Fruit fly (Drosophila melanogaster): ENCODE measurements around the gene Atg4a.
A peak's percentile ranks its signal among the peaks of the same experiment; 100 is the strongest.

The Atg4a gene

dm6 chr2L:1128932-1129887 is 48.5 kb downstream of the Atg4a start, which contains the start of the genes Pino and TBC1D23 (continued):
- TF ChIP-seq CG32532 (GFP tag; IDR thresholded peaks at IDR 0.05) (peak; percentile 81), CG4424 (GFP tag; optimal IDR thresholded peaks at IDR 0.05) (peak; percentile 64), CG15479 (GFP tag; optimal IDR thresholded peaks at IDR 0.05) (no peak), Max (GFP tag; optimal IDR thresholded peaks at IDR 0.05) (peak; percentile 29), CG2678 (tag; optimal IDR thresholded peaks at IDR 0.05) (peak; percentile 78), CG10565 (GFP tag; optimal IDR thresholded peaks at IDR 0.05) (no peak), CG4730 (GFP tag; IDR thresholded peaks at IDR 0.05) (peak; percentile 60), CG17359 (tag; optimal IDR thresholded peaks at IDR 0.05) (peak; percentile 51), chinmo (GFP tag; IDR thresholded peaks at IDR 0.05; ENCODE audit: partially characterized antibody) (0 out of 4 replicates have a peak, but pooled peaks have one; percentile 4), Pdp1 (GFP tag; optimal IDR thresholded peaks at IDR 0.05) (peak; percentile 26 to 41), yki (optimal IDR thresholded peaks at IDR 0.05) (no peak), CG2875 (GFP tag; optimal IDR thresholded peaks at IDR 0.05) (peak; percentile 15), Dbx (GFP tag; IDR thresholded peaks at IDR 0.05) (peak; percentile 84), tgo (GFP tag; IDR thresholded peaks at IDR 0.05) (peak; percentile 71), bigmax (GFP tag; optimal IDR thresholded peaks at IDR 0.05) (no peak), CG17361 (GFP tag; IDR thresholded peaks at IDR 0.05) (peak; percentile 85), CG15514 (GFP tag; optimal IDR thresholded peaks at IDR 0.05) (peak; percentile 79), Aef1 (GFP tag; IDR thresholded peaks at IDR 0.05) (peak; percentile 71), Ptx1 (GFP tag; IDR thresholded peaks at IDR 0.05) (peak; percentile 84), Awh (GFP tag; IDR thresholded peaks at IDR 0.05) (peak; percentile 55; the same call in 1 of the 2 replicates), CG7987 (GFP tag; optimal IDR thresholded peaks at IDR 0.05) (no peak), Poxn (GFP tag; IDR thresholded peaks at IDR 0.05) (no peak), CG4854 (GFP tag; optimal IDR thresholded peaks at IDR 0.05) (no peak), jumu (GFP tag; optimal IDR thresholded peaks at IDR 0.05) (peak; percentile 6), CG8765 (GFP tag; IDR thresholded peaks at IDR 0.05) (no peak; the same call in 1 of the 2 replicates), lbe (GFP tag; optimal IDR thresholded peaks at IDR 0.05) (peak; percentile 37), tx (GFP tag; optimal IDR thresholded peaks at IDR 0.05) (no peak), tup (GFP tag; optimal IDR thresholded peaks at IDR 0.05) (no peak), ara (GFP tag; IDR thresholded peaks at IDR 0.05) (peak; percentile 63), lilli (GFP tag; optimal IDR thresholded peaks at IDR 0.05) (peak; percentile 78), CG3995 (GFP tag; optimal IDR thresholded peaks at IDR 0.05) (peak; percentile 31), Oli (tag; optimal IDR thresholded peaks at IDR 0.05) (peak; percentile 33), CG31365 (tag; optimal IDR thresholded peaks at IDR 0.05) (no peak), CG12299 (tag; optimal IDR thresholded peaks at IDR 0.05) (peak; percentile 49), croc (GFP tag; conservative IDR thresholded peaks at IDR 0.05) (peak; percentile 60), CG1233 (GFP tag; optimal IDR thresholded peaks at IDR 0.05) (peak; percentile 53), h (optimal IDR thresholded peaks at IDR 0.05) (no peak), CG17568 (GFP tag; optimal IDR thresholded peaks at IDR 0.05) (no peak), CG15696 (tag; optimal IDR thresholded peaks at IDR 0.05) (peak; percentile 75), CG12155 (GFP tag; optimal IDR thresholded peaks at IDR 0.05) (peak; percentile 72), zfh2 (GFP tag; optimal IDR thresholded peaks at IDR 0.05) (peak; percentile 69), Atf3 (GFP tag; optimal IDR thresholded peaks at IDR 0.05) (peak; percentile 13), CG14965 (GFP tag; optimal IDR thresholded peaks at IDR 0.05; ENCODE audit: borderline replicate concordance) (no peak), CG17385 (GFP tag; optimal IDR thresholded peaks at IDR 0.05) (peak; percentile 47), wek (GFP tag; optimal IDR thresholded peaks at IDR 0.05) (no peak), CG9727 (GFP tag; optimal IDR thresholded peaks at IDR 0.05) (peak; percentile 66), Hr51 (GFP tag; optimal IDR thresholded peaks at IDR 0.05) (peak; percentile 54 to 75), tin (GFP tag; optimal IDR thresholded peaks at IDR 0.05) (peak; percentile 69)

Data from whole organism, embryonic.